ENCODE assay signal across 2 worm cellular contexts in genomic region chrII:6858835-6859234, ce11.
A peak's percentile ranks its signal among the peaks of the same experiment; 100 is the strongest.
TF ChIP-seq lines count a peak whose summit lies in the region.

No protein-coding gene starts in this region.

TF ChIP-seq in whole organism, L1 larva, 84 proteins besides CTCF, POLR2A, EP300 and RAD21 (continued from another document):
- TF ChIP-seq pag-3 (tag; optimal IDR thresholded peaks at IDR 0.05; lab: Kevin White, UChicago; ENCODE audit: borderline replicate concordance, insufficient read depth) = no peak
- TF ChIP-seq pax-3 (tag; optimal IDR thresholded peaks at IDR 0.05; lab: Kevin White, UChicago) = no peak
- TF ChIP-seq mef-2 (tag; optimal IDR thresholded peaks at IDR 0.05; lab: Kevin White, UChicago) = no peak
- TF ChIP-seq elt-3 (tag; optimal IDR thresholded peaks at IDR 0.05; lab: Kevin White, UChicago) = no peak
- no peak for TF ChIP-seq blmp-1 (tag; optimal IDR thresholded peaks at IDR 0.05; lab: Kevin White, UChicago)
- peak in 2 of 3 experiments; percentile 26 to 69 for TF ChIP-seq ceh-82 (tag; optimal IDR thresholded peaks at IDR 0.05; lab: Kevin White, UChicago)
- TF ChIP-seq hpl-2 (GFP tag; optimal IDR thresholded peaks at IDR 0.05; lab: Kevin White, UChicago) = no peak
- no peak for TF ChIP-seq C34B4.2 (tag; optimal IDR thresholded peaks at IDR 0.05; lab: Kevin White, UChicago)
- TF ChIP-seq ceh-63 (GFP tag; optimal IDR thresholded peaks at IDR 0.05; lab: Kevin White, UChicago) = no peak
- TF ChIP-seq fkh-4 (tag; optimal IDR thresholded peaks at IDR 0.05; lab: Kevin White, UChicago; ENCODE audit: borderline replicate concordance) = no peak
- peak; percentile 48 for TF ChIP-seq rnt-1 (tag; optimal IDR thresholded peaks at IDR 0.05; lab: Kevin White, UChicago)
- peak; percentile 43 for TF ChIP-seq swsn-7 (tag; optimal IDR thresholded peaks at IDR 0.05; lab: Kevin White, UChicago)
- TF ChIP-seq jun-1 (tag; optimal IDR thresholded peaks at IDR 0.05; lab: Kevin White, UChicago) = no peak
- no peak for TF ChIP-seq irx-1 (tag; optimal IDR thresholded peaks at IDR 0.05; lab: Kevin White, UChicago)
- TF ChIP-seq fkh-8 (tag; optimal IDR thresholded peaks at IDR 0.05; lab: Kevin White, UChicago) = peak; percentile 53
- TF ChIP-seq nhr-84 (tag; optimal IDR thresholded peaks at IDR 0.05; lab: Kevin White, UChicago) = no peak
- peak; percentile 5 for TF ChIP-seq xbp-1 (tag; optimal IDR thresholded peaks at IDR 0.05; lab: Kevin White, UChicago)
- no peak for TF ChIP-seq lin-39 (tag; optimal IDR thresholded peaks at IDR 0.05; lab: Kevin White, UChicago)
- TF ChIP-seq unc-86 (tag; optimal IDR thresholded peaks at IDR 0.05; lab: Kevin White, UChicago) = no peak
- TF ChIP-seq mdl-1 (tag; optimal IDR thresholded peaks at IDR 0.05; lab: Kevin White, UChicago) = peak in 1 of 2 experiments; percentile 73
- TF ChIP-seq efl-1 (optimal IDR thresholded peaks at IDR 0.05; lab: Kevin White, UChicago) = peak; percentile 35 to 63
- TF ChIP-seq efl-1 (GFP tag; optimal IDR thresholded peaks at IDR 0.05 in 1 of 2; lab: Kevin White, UChicago) = no peak
- TF ChIP-seq elt-2 (tag; optimal IDR thresholded peaks at IDR 0.05; lab: Kevin White, UChicago) = no peak
- TF ChIP-seq nhr-85 (tag; lab: Kevin White, UChicago) = no peak
- no peak for TF ChIP-seq unc-98 (GFP tag; IDR thresholded peaks at IDR 0.05; lab: Robert Waterston, UW)
- TF ChIP-seq efl-3 (GFP tag; optimal IDR thresholded peaks at IDR 0.05; lab: Kevin White, UChicago) = no peak
- no peak for TF ChIP-seq tlp-1 (tag; optimal IDR thresholded peaks at IDR 0.05; lab: Kevin White, UChicago)
- no peak for TF ChIP-seq nhr-12 (tag; optimal IDR thresholded peaks at IDR 0.05; lab: Kevin White, UChicago)
- TF ChIP-seq hlh-4 (tag; optimal IDR thresholded peaks at IDR 0.05; lab: Kevin White, UChicago) = no peak
- TF ChIP-seq nhr-20 (tag; optimal IDR thresholded peaks at IDR 0.05; lab: Kevin White, UChicago) = peak; percentile 29
- TF ChIP-seq pqm-1 (tag; optimal IDR thresholded peaks at IDR 0.05; lab: Kevin White, UChicago) = no peak
- TF ChIP-seq nhr-47 (tag; optimal IDR thresholded peaks at IDR 0.05; lab: Kevin White, UChicago) = peak; percentile 23
- TF ChIP-seq ama-1 (optimal IDR thresholded peaks at IDR 0.05; lab: Kevin White, UChicago) = no peak
- TF ChIP-seq sptf-1 (tag; optimal IDR thresholded peaks at IDR 0.05; lab: Kevin White, UChicago) = no peak
- no peak for TF ChIP-seq C04F5.9 (tag; optimal IDR thresholded peaks at IDR 0.05; lab: Kevin White, UChicago)
- peak; percentile 87 for TF ChIP-seq lin-14 (GFP tag; optimal IDR thresholded peaks at IDR 0.05; lab: Kevin White, UChicago)
- no peak for TF ChIP-seq nhr-28 (tag; optimal IDR thresholded peaks at IDR 0.05; lab: Kevin White, UChicago)
- no peak for TF ChIP-seq mep-1 (tag; optimal IDR thresholded peaks at IDR 0.05; lab: Kevin White, UChicago)
- peak; percentile 22 for TF ChIP-seq C16A3.4 (tag; optimal IDR thresholded peaks at IDR 0.05; lab: Kevin White, UChicago)
- TF ChIP-seq lin-35 (GFP tag; optimal IDR thresholded peaks at IDR 0.05; lab: Kevin White, UChicago) = peak; percentile 42 to 48
- TF ChIP-seq egl-27 (tag; optimal IDR thresholded peaks at IDR 0.05; lab: Kevin White, UChicago) = no peak
- peak; percentile 26 for TF ChIP-seq tbx-2 (tag; optimal IDR thresholded peaks at IDR 0.05; lab: Kevin White, UChicago)
- no peak for TF ChIP-seq ceh-90 (tag; optimal IDR thresholded peaks at IDR 0.05; lab: Kevin White, UChicago)
- TF ChIP-seq nhr-90 (tag; optimal IDR thresholded peaks at IDR 0.05; lab: Kevin White, UChicago; ENCODE audit: poor library complexity) = no peak
- TF ChIP-seq ces-1 (GFP tag; optimal IDR thresholded peaks at IDR 0.05; lab: Kevin White, UChicago) = no peak
- TF ChIP-seq nhr-19 (GFP tag; conservative IDR thresholded peaks at IDR 0.05; lab: Robert Waterston, UW) = peak; percentile 44
- peak; percentile 12 to 61 for TF ChIP-seq lsy-2 (tag; optimal IDR thresholded peaks at IDR 0.05; lab: Kevin White, UChicago)
- no peak for TF ChIP-seq fos-1 (tag; optimal IDR thresholded peaks at IDR 0.05; lab: Kevin White, UChicago)
- no peak for TF ChIP-seq nhr-76 (tag; optimal IDR thresholded peaks at IDR 0.05; lab: Kevin White, UChicago)
- no peak for TF ChIP-seq vab-15 (tag; optimal IDR thresholded peaks at IDR 0.05; lab: Kevin White, UChicago)
- no peak for TF ChIP-seq sup-37 (GFP tag; optimal IDR thresholded peaks at IDR 0.05; lab: Kevin White, UChicago)
- no peak for TF ChIP-seq Y116A8C.19 (tag; optimal IDR thresholded peaks at IDR 0.05; lab: Kevin White, UChicago; ENCODE audit: borderline replicate concordance)
- no peak for TF ChIP-seq ceh-8 (GFP tag; optimal IDR thresholded peaks at IDR 0.05; lab: Kevin White, UChicago)
- TF ChIP-seq sox-4 (tag; optimal IDR thresholded peaks at IDR 0.05; lab: Kevin White, UChicago) = no peak
- no peak for TF ChIP-seq grh-1 (GFP tag; IDR thresholded peaks at IDR 0.05; lab: Robert Waterston, UW)
- no peak for TF ChIP-seq lin-13 (GFP tag; optimal IDR thresholded peaks at IDR 0.05; lab: Kevin White, UChicago)
- TF ChIP-seq nhr-237 (tag; optimal IDR thresholded peaks at IDR 0.05; lab: Kevin White, UChicago) = no peak
- no peak for TF ChIP-seq ceh-88 (GFP tag; IDR thresholded peaks at IDR 0.05; lab: Robert Waterston, UW)
- no peak for TF ChIP-seq zip-4 (GFP tag; optimal IDR thresholded peaks at IDR 0.05; lab: Kevin White, UChicago)
- no peak for TF ChIP-seq zag-1 (tag; optimal IDR thresholded peaks at IDR 0.05; lab: Kevin White, UChicago)
- TF ChIP-seq alr-1 (tag; optimal IDR thresholded peaks at IDR 0.05; lab: Kevin White, UChicago; ENCODE audit: borderline replicate concordance) = no peak
- no peak for TF ChIP-seq unc-130 (tag; optimal IDR thresholded peaks at IDR 0.05; lab: Kevin White, UChicago)
- peak in 1 of 3 experiments; percentile 1 for TF ChIP-seq dpl-1 (GFP tag; optimal IDR thresholded peaks at IDR 0.05; lab: Kevin White, UChicago)
- no peak for TF ChIP-seq isw-1 (GFP tag; IDR thresholded peaks at IDR 0.05; lab: Robert Waterston, UW)
- TF ChIP-seq skn-1 (tag; optimal IDR thresholded peaks at IDR 0.05; lab: Kevin White, UChicago) = no peak
- TF ChIP-seq ztf-4 (tag; optimal IDR thresholded peaks at IDR 0.05; lab: Kevin White, UChicago) = peak; percentile 13
- no peak for TF ChIP-seq egl-13 (tag; optimal IDR thresholded peaks at IDR 0.05; lab: Kevin White, UChicago)

TF ChIP-seq in whole organism, L3 larva, 47 proteins besides CTCF, POLR2A, EP300 and RAD21 (continued from another document):
- TF ChIP-seq sea-2 (GFP tag; optimal IDR thresholded peaks at IDR 0.05; lab: Kevin White, UChicago) (no peak), ztf-4 (tag; optimal IDR thresholded peaks at IDR 0.05; lab: Kevin White, UChicago) (no peak), hmg-11 (tag; optimal IDR thresholded peaks at IDR 0.05; lab: Kevin White, UChicago) (peak; percentile 83), tbx-2 (tag; optimal IDR thresholded peaks at IDR 0.05; lab: Kevin White, UChicago) (no peak), egl-5 (tag; optimal IDR thresholded peaks at IDR 0.05; lab: Kevin White, UChicago) (peak; percentile 73), mdl-1 (tag; optimal IDR thresholded peaks at IDR 0.05; lab: Kevin White, UChicago) (no peak), unc-62 (GFP tag; optimal IDR thresholded peaks at IDR 0.05; lab: Kevin White, UChicago) (peak; percentile 10), fkh-2 (tag; optimal IDR thresholded peaks at IDR 0.05; lab: Kevin White, UChicago) (no peak), nfya-1 (tag; optimal IDR thresholded peaks at IDR 0.05; lab: Kevin White, UChicago; ENCODE audit: insufficient read depth) (peak; percentile 43), lin-15B (tag; optimal IDR thresholded peaks at IDR 0.05; lab: Kevin White, UChicago) (peak; percentile 8), elt-1 (tag; optimal IDR thresholded peaks at IDR 0.05; lab: Kevin White, UChicago) (no peak), lin-39 (tag; optimal IDR thresholded peaks at IDR 0.05; lab: Kevin White, UChicago) (peak; percentile 17), unc-39 (tag; optimal IDR thresholded peaks at IDR 0.05; lab: Kevin White, UChicago) (no peak), mml-1 (tag; optimal IDR thresholded peaks at IDR 0.05; lab: Kevin White, UChicago) (no peak), eor-1 (tag; optimal IDR thresholded peaks at IDR 0.05; lab: Kevin White, UChicago) (no peak), nhr-12 (tag; optimal IDR thresholded peaks at IDR 0.05; lab: Kevin White, UChicago) (no peak), nhr-43 (tag; optimal IDR thresholded peaks at IDR 0.05; lab: Kevin White, UChicago; ENCODE audit: poor library complexity, severe bottlenecking) (no peak), nhr-237 (tag; optimal IDR thresholded peaks at IDR 0.05; lab: Kevin White, UChicago) (no peak), ama-1 (optimal IDR thresholded peaks at IDR 0.05; lab: Kevin White, UChicago) (no peak), skn-1 (tag; optimal IDR thresholded peaks at IDR 0.05; lab: Kevin White, UChicago) (no peak), elt-2 (tag; optimal IDR thresholded peaks at IDR 0.05; lab: Kevin White, UChicago) (peak; percentile 32), ceh-82 (tag; optimal IDR thresholded peaks at IDR 0.05; lab: Kevin White, UChicago) (no peak), zag-1 (tag; optimal IDR thresholded peaks at IDR 0.05; lab: Kevin White, UChicago) (no peak)
